Worm (Caenorhabditis elegans) whole organism, late embryonic: ENCODE measurements around the gene msp-64.

Experiments
- ceh-48 ChIP-seq: sonication (generic microtip); optimal IDR thresholded peaks from 2 replicates; lab custom pipeline; 2016; ENCODE audit warnings: missing genetic modification characterization, inconsistent platforms, missing compliant biosample characterization
- gmeb-2 ChIP-seq: sonication (generic microtip); optimal IDR thresholded peaks from 2 replicates; lab custom pipeline; 2016; ENCODE audit warnings: missing genetic modification characterization, inconsistent platforms, missing compliant biosample characterization
- tbx-2 ChIP-seq: sonication (generic microtip); optimal IDR thresholded peaks from 2 replicates; lab custom pipeline; 2016; ENCODE audit warnings: missing genetic modification characterization, missing compliant biosample characterization

DNA sequence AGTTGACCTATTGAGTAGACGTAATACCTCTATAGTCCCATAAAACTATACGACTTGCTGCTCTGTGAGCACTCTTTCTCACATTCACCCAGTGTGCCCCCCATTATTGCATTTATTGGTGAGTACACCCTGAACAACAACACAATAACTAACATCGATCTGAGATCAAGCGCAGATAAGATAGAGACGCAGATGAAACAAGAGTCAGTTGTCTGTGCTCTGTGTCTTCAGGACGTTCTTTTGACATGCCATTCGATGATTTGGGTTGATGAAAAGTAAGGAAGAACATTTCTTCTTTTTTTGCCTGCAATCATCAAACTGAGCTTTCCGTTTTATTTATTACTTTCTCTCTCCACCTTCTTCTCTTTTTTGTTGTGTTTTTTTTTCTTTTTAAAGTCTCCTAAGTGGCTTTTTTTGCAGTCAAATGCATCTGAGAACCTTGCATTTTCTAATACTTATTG, 19.8 kb downstream of the msp-64 start, which contains the start of gene lect-2:
- TF ChIP-seq ceh-48 (tag; lab: Kevin White, UChicago) (no peak), gmeb-2 (tag; lab: Kevin White, UChicago) (no peak), tbx-2 (tag; lab: Kevin White, UChicago) (no peak)
